Fruit fly (Drosophila melanogaster): ENCODE results near the gene CG33965.
A peak's percentile ranks its signal among the peaks of the same experiment; 100 is the strongest.
"Not testable (repeated sequence)": the region's sequence is repeated elsewhere in the genome, so short reads cannot be mapped to it uniquely, and the experiment has no call there.

Gene CG33965

DNA sequence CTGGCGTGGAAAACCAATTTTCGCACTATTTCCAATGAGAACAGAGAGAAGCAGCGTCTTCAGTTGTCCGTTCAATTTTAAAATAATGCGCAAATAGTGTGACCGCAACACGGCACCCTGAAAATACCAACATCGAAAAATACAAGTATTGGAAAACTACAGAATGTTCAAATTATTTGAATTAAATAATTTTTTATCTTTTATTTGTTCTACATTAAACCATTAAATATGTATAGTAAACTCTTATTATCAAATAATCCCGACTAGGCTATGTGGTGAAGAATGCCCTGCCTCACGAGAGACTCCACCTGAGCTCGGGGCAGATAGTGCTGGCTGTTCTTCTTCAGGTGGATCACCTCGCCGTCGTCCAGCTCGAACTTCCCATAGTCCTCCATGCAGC lies 13.1 kb downstream of the CG33965 start, which contains the start of gene Klp61F:
TSS of gene Klp61F (minus strand) at position 101 of the 400 bp plus-strand sequence.
- not testable (repeated sequence) for TF ChIP-seq woc (GFP tag; optimal IDR thresholded peaks at IDR 0.05); sv (GFP tag; optimal IDR thresholded peaks at IDR 0.05); HLH106 (tag; optimal IDR thresholded peaks at IDR 0.05)

DNA sequence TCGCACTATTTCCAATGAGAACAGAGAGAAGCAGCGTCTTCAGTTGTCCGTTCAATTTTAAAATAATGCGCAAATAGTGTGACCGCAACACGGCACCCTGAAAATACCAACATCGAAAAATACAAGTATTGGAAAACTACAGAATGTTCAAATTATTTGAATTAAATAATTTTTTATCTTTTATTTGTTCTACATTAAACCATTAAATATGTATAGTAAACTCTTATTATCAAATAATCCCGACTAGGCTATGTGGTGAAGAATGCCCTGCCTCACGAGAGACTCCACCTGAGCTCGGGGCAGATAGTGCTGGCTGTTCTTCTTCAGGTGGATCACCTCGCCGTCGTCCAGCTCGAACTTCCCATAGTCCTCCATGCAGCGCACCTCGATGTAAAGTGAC lies 14.1 kb downstream of the CG33965 start, which contains the start of gene CG32318:
TSS of gene CG32318 (minus strand) at position 101 of the 400 bp plus-strand sequence.
- TF ChIP-seq Abd-B (GFP tag; optimal IDR thresholded peaks at IDR 0.05); Dfd (GFP tag; optimal IDR thresholded peaks at IDR 0.05); Hr83 (GFP tag; optimal IDR thresholded peaks at IDR 0.05; ENCODE audit: poor library complexity, severe bottlenecking): not testable (repeated sequence)

dm6 chr3L:1247627-1248295 lies 15.1 kb downstream of the CG33965 start, which contains the start of the genes Psf1 and Sac1:
Gene Psf1 (minus strand): TSS chr3L:1247677.
Gene Sac1 (plus strand): TSS chr3L:1247817.
- no peak for TF ChIP-seq Hnf4 (GFP tag; optimal IDR thresholded peaks at IDR 0.05)
- TF ChIP-seq usp (GFP tag; optimal IDR thresholded peaks at IDR 0.05) = no peak
- TF ChIP-seq lola (GFP tag; optimal IDR thresholded peaks at IDR 0.05) = no peak
- no peak for TF ChIP-seq br (GFP tag; optimal IDR thresholded peaks at IDR 0.05)
- peak; percentile 37 for TF ChIP-seq sv (GFP tag; optimal IDR thresholded peaks at IDR 0.05)
- no peak for TF ChIP-seq GATAd (GFP tag; optimal IDR thresholded peaks at IDR 0.05)
- TF ChIP-seq Myc (optimal IDR thresholded peaks at IDR 0.05) = peak; percentile 53
- TF ChIP-seq brk (GFP tag; optimal IDR thresholded peaks at IDR 0.05) = no peak
- peak; percentile 41 for TF ChIP-seq ey (GFP tag; optimal IDR thresholded peaks at IDR 0.05)
- TF ChIP-seq Hr78 (GFP tag; optimal IDR thresholded peaks at IDR 0.05) = no peak
- peak; percentile 38 for TF ChIP-seq psq (GFP tag; optimal IDR thresholded peaks at IDR 0.05)
- no peak for TF ChIP-seq Mio (GFP tag; optimal IDR thresholded peaks at IDR 0.05)
- peak in 1 of 2 experiments; percentile 50 for TF ChIP-seq foxo (GFP tag; optimal IDR thresholded peaks at IDR 0.05)
- no peak for TF ChIP-seq Dif (GFP tag; optimal IDR thresholded peaks at IDR 0.05; ENCODE audit: partially characterized antibody)
- no peak for TF ChIP-seq dl (GFP tag; optimal IDR thresholded peaks at IDR 0.05; ENCODE audit: insufficient read depth in 1 of 2, partially characterized antibody in 2 of 2)
- no peak for TF ChIP-seq N (GFP tag; optimal IDR thresholded peaks at IDR 0.05)
- no peak for TF ChIP-seq dsf (GFP tag; optimal IDR thresholded peaks at IDR 0.05; ENCODE audit: borderline replicate concordance)
- no peak for TF ChIP-seq Hr83 (GFP tag; optimal IDR thresholded peaks at IDR 0.05; ENCODE audit: poor library complexity, severe bottlenecking)
- TF ChIP-seq Rel (GFP tag; optimal IDR thresholded peaks at IDR 0.05) = no peak
- TF ChIP-seq Rel (tag; optimal IDR thresholded peaks at IDR 0.05) = peak; percentile 73
- no peak for TF ChIP-seq Dfd (GFP tag; optimal IDR thresholded peaks at IDR 0.05)
- TF ChIP-seq rgr (GFP tag; optimal IDR thresholded peaks at IDR 0.05) = peak; percentile 44
- no peak for TF ChIP-seq CG9705 (GFP tag; optimal IDR thresholded peaks at IDR 0.05)
- no peak for TF ChIP-seq Abd-B (GFP tag; optimal IDR thresholded peaks at IDR 0.05)
- peak; percentile 8 for TF ChIP-seq fru (GFP tag; optimal IDR thresholded peaks at IDR 0.05)
- no peak for TF ChIP-seq CG32264 (GFP tag; optimal IDR thresholded peaks at IDR 0.05)
- TF ChIP-seq Vsx2 (GFP tag; optimal IDR thresholded peaks at IDR 0.05; ENCODE audit: partially characterized antibody) = no peak
- no peak for TF ChIP-seq CrebA (GFP tag; optimal IDR thresholded peaks at IDR 0.05; ENCODE audit: borderline replicate concordance)
- no peak for TF ChIP-seq pan (optimal IDR thresholded peaks at IDR 0.05)
- peak; percentile 60 for TF ChIP-seq woc (GFP tag; optimal IDR thresholded peaks at IDR 0.05)
- TF ChIP-seq sage (GFP tag; optimal IDR thresholded peaks at IDR 0.05) = no peak
- peak; percentile 55 for TF ChIP-seq HLH106 (tag; optimal IDR thresholded peaks at IDR 0.05)
- no peak for TF ChIP-seq Jra (GFP tag; optimal IDR thresholded peaks at IDR 0.05)
- TF ChIP-seq tai (GFP tag; optimal IDR thresholded peaks at IDR 0.05) = no peak
- peak; percentile 19 for TF ChIP-seq dmrt93B (GFP tag; optimal IDR thresholded peaks at IDR 0.05)
- TF ChIP-seq Sp1 (GFP tag; optimal IDR thresholded peaks at IDR 0.05) = peak; percentile 30
- no peak for TF ChIP-seq OdsH (GFP tag; optimal IDR thresholded peaks at IDR 0.05)
- no peak for TF ChIP-seq jim (GFP tag; optimal IDR thresholded peaks at IDR 0.05)
- TF ChIP-seq h (GFP tag; optimal IDR thresholded peaks at IDR 0.05) = peak; percentile 5
